Worm (Caenorhabditis elegans): ENCODE measurements around the gene Y51H7BR.4.

Gene Y51H7BR.4

ce11 chrII:1500286-1500840 lies 28.8 kb upstream of the Y51H7BR.4 start, which contains the start of gene emc-1 (continued):
- TF ChIP-seq nhr-19 (GFP tag; conservative IDR thresholded peaks at IDR 0.05) = no peak
- TF ChIP-seq jun-1 (tag; optimal IDR thresholded peaks at IDR 0.05) = no peak
- TF ChIP-seq lsy-2 (tag; optimal IDR thresholded peaks at IDR 0.05) = peak in 1 of 2 experiments; percentile 7
- TF ChIP-seq alr-1 (tag; optimal IDR thresholded peaks at IDR 0.05; ENCODE audit: borderline replicate concordance) = no peak
- no peak for TF ChIP-seq lin-13 (GFP tag; optimal IDR thresholded peaks at IDR 0.05)
- TF ChIP-seq unc-98 (GFP tag; IDR thresholded peaks at IDR 0.05) = no peak
- no peak for TF ChIP-seq efl-1 (optimal IDR thresholded peaks at IDR 0.05)
- TF ChIP-seq efl-1 (GFP tag; optimal IDR thresholded peaks at IDR 0.05 in 1 of 2) = peak in 1 of 2 experiments; percentile 14
- TF ChIP-seq sox-4 (tag; optimal IDR thresholded peaks at IDR 0.05) = no peak
- TF ChIP-seq F16B12.6 (tag; optimal IDR thresholded peaks at IDR 0.05) = no peak
- no peak for TF ChIP-seq elt-2 (tag; optimal IDR thresholded peaks at IDR 0.05)
- no peak for TF ChIP-seq ama-1 (optimal IDR thresholded peaks at IDR 0.05)
- TF ChIP-seq dpl-1 (GFP tag; optimal IDR thresholded peaks at IDR 0.05) = peak in 1 of 3 experiments; percentile 14
- TF ChIP-seq nhr-85 (tag) = peak; percentile 63

ce11 chrII:1500959-1501358 lies 28.2 kb upstream of the Y51H7BR.4 start:
- no peak for TF ChIP-seq mep-1 (tag; optimal IDR thresholded peaks at IDR 0.05)
- no peak for TF ChIP-seq efl-1 (optimal IDR thresholded peaks at IDR 0.05)
- TF ChIP-seq efl-1 (GFP tag; optimal IDR thresholded peaks at IDR 0.05 in 1 of 2) = no peak
- peak; percentile 11 for TF ChIP-seq blmp-1 (tag; optimal IDR thresholded peaks at IDR 0.05)
- no peak for TF ChIP-seq unc-130 (tag; optimal IDR thresholded peaks at IDR 0.05)

DNA sequence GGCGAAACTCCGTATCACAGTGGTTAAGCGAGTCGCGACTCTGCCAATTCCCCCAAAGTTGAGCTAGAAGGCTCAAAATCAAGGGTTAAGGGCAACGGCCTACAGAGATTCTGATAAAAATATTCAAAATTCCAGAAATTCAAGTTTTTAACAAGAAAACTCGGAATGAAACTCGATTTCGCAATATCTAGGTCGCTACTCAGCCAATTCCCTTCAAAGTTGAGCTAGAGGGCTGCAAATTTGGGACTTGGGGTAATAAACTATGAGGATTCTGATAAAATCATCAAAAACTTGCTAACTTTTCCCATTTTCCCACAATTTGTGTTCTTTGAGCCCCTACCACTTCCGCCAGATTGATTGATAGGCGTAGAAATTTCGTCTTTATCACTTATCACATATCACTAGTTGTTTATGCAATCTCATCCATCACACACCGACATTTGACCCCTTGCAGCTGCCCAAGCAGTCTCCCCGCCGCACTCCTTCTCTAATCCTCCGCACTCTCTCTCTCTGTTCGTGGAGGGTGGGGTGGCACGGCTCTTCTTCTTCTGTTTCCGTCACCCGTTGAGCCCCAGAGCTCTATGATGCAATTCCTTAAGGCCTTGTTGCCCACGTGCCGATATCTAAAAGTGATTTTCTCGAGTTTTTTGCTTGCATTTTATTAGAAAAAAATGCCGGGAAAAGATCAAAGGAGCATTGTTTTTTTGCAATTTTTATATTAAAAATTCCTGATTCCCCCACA lies 27.4 kb upstream of the Y51H7BR.4 start:
- TF ChIP-seq lin-39 (tag; optimal IDR thresholded peaks at IDR 0.05) = peak; percentile 54
- TF ChIP-seq lin-35 (GFP tag; optimal IDR thresholded peaks at IDR 0.05) = peak in 1 of 2 experiments; percentile 8
- no peak for TF ChIP-seq zag-1 (tag; optimal IDR thresholded peaks at IDR 0.05)
- no peak for TF ChIP-seq jun-1 (tag; optimal IDR thresholded peaks at IDR 0.05)
- no peak for TF ChIP-seq elt-3 (tag; optimal IDR thresholded peaks at IDR 0.05)
- peak; percentile 58 for TF ChIP-seq snu-23 (GFP tag; optimal IDR thresholded peaks at IDR 0.05)
- no peak for TF ChIP-seq lin-13 (GFP tag; optimal IDR thresholded peaks at IDR 0.05)
- TF ChIP-seq dsc-1 (tag; optimal IDR thresholded peaks at IDR 0.05) = peak; percentile 23
- TF ChIP-seq lin-14 (GFP tag; optimal IDR thresholded peaks at IDR 0.05) = peak; percentile 95
- no peak for TF ChIP-seq unc-86 (tag; optimal IDR thresholded peaks at IDR 0.05)
- no peak for TF ChIP-seq aly-2 (tag; optimal IDR thresholded peaks at IDR 0.05)
- TF ChIP-seq nhr-12 (tag; optimal IDR thresholded peaks at IDR 0.05) = no peak
- TF ChIP-seq nhr-84 (tag; optimal IDR thresholded peaks at IDR 0.05) = no peak
- TF ChIP-seq unc-98 (GFP tag; IDR thresholded peaks at IDR 0.05) = 0 out of 2 replicates have a peak, but pooled peaks have one; percentile 28
- no peak for TF ChIP-seq mef-2 (tag; optimal IDR thresholded peaks at IDR 0.05)
- TF ChIP-seq egl-13 (tag; optimal IDR thresholded peaks at IDR 0.05) = peak; percentile 55
- no peak for TF ChIP-seq pqm-1 (tag; optimal IDR thresholded peaks at IDR 0.05)
- TF ChIP-seq mdl-1 (tag; optimal IDR thresholded peaks at IDR 0.05) = peak in 1 of 2 experiments; percentile 61
- no peak for TF ChIP-seq lin-15B (tag; optimal IDR thresholded peaks at IDR 0.05)
- peak; percentile 44 to 46 for TF ChIP-seq lsy-2 (tag; optimal IDR thresholded peaks at IDR 0.05)
- TF ChIP-seq fkh-8 (tag; optimal IDR thresholded peaks at IDR 0.05) = peak; percentile 50
- no peak for TF ChIP-seq ama-1 (optimal IDR thresholded peaks at IDR 0.05)
- no peak for TF ChIP-seq vab-15 (tag; optimal IDR thresholded peaks at IDR 0.05)
- no peak for TF ChIP-seq xbp-1 (tag; optimal IDR thresholded peaks at IDR 0.05)
- TF ChIP-seq ceh-88 (GFP tag; IDR thresholded peaks at IDR 0.05) = no peak
- peak; percentile 38 for TF ChIP-seq swsn-7 (tag; optimal IDR thresholded peaks at IDR 0.05)
- TF ChIP-seq zip-4 (GFP tag; optimal IDR thresholded peaks at IDR 0.05) = peak; percentile 90
- TF ChIP-seq nhr-20 (tag; optimal IDR thresholded peaks at IDR 0.05) = peak; percentile 40
- TF ChIP-seq ceh-82 (tag; optimal IDR thresholded peaks at IDR 0.05) = peak in 1 of 3 experiments; percentile 32
- TF ChIP-seq elt-2 (tag; optimal IDR thresholded peaks at IDR 0.05) = no peak
- no peak for TF ChIP-seq mab-9 (GFP tag; IDR thresholded peaks at IDR 0.05)
- TF ChIP-seq hlh-4 (tag; optimal IDR thresholded peaks at IDR 0.05) = no peak
- peak; percentile 7 for TF ChIP-seq unc-130 (tag; optimal IDR thresholded peaks at IDR 0.05)
- peak; percentile 71 for TF ChIP-seq pag-3 (tag; optimal IDR thresholded peaks at IDR 0.05; ENCODE audit: borderline replicate concordance, insufficient read depth)
- peak; percentile 52 for TF ChIP-seq ztf-4 (tag; optimal IDR thresholded peaks at IDR 0.05)
- TF ChIP-seq pax-3 (tag; optimal IDR thresholded peaks at IDR 0.05) = no peak
- peak; percentile 15 for TF ChIP-seq mep-1 (tag; optimal IDR thresholded peaks at IDR 0.05)

Measured in whole organism, L1 larva.